Worm (Caenorhabditis elegans): ENCODE data around the gene sqt-3.
A peak's percentile ranks its signal among the peaks of the same experiment; 100 is the strongest.
"Not testable (repeated sequence)": the region's sequence is repeated elsewhere in the genome, so short reads cannot be mapped to it uniquely, and the experiment has no call there.

Gene sqt-3

ce11 chrV:12357632-12358031 is 5.1 kb downstream of the sqt-3 start:
- TF ChIP-seq M03D4.4 (tag; optimal IDR thresholded peaks at IDR 0.05): no peak
- no peak for TF ChIP-seq lsy-2 (tag; optimal IDR thresholded peaks at IDR 0.05)
- no peak for TF ChIP-seq nhr-28 (tag; optimal IDR thresholded peaks at IDR 0.05)
- TF ChIP-seq blmp-1 (tag; optimal IDR thresholded peaks at IDR 0.05): peak; percentile 83
- no peak for TF ChIP-seq pha-4 (tag; optimal IDR thresholded peaks at IDR 0.05)
- TF ChIP-seq bed-3 (GFP tag; optimal IDR thresholded peaks at IDR 0.05): no peak

ce11 chrV:12358347-12358746 is 5.8 kb downstream of the sqt-3 start, which contains the start of gene F23H12.5:
F23H12.5 (plus strand) TSS chrV:12358647.
- TF ChIP-seq ceh-43 (GFP tag; optimal IDR thresholded peaks at IDR 0.05): no peak
- no peak for TF ChIP-seq mls-2 (tag; optimal IDR thresholded peaks at IDR 0.05)
- no peak for TF ChIP-seq mep-1 (tag; optimal IDR thresholded peaks at IDR 0.05)
- TF ChIP-seq lsy-2 (tag; optimal IDR thresholded peaks at IDR 0.05): no peak
- TF ChIP-seq elt-1 (tag; optimal IDR thresholded peaks at IDR 0.05; ENCODE audit: borderline replicate concordance, insufficient read depth): no peak
- TF ChIP-seq blmp-1 (tag; optimal IDR thresholded peaks at IDR 0.05): no peak
- TF ChIP-seq sem-2 (GFP tag; optimal IDR thresholded peaks at IDR 0.05): no peak
- no peak for TF ChIP-seq snpc-4 (tag; optimal IDR thresholded peaks at IDR 0.05)
- TF ChIP-seq elt-3 (tag; optimal IDR thresholded peaks at IDR 0.05): no peak
- no peak for TF ChIP-seq ztf-11 (tag; optimal IDR thresholded peaks at IDR 0.05)
- no peak for TF ChIP-seq lin-13 (tag; optimal IDR thresholded peaks at IDR 0.05)
- no peak for TF ChIP-seq bed-3 (GFP tag; optimal IDR thresholded peaks at IDR 0.05)
- no peak for TF ChIP-seq lin-32 (GFP tag; optimal IDR thresholded peaks at IDR 0.05)
- TF ChIP-seq tbx-8 (GFP tag; optimal IDR thresholded peaks at IDR 0.05): no peak
- no peak for TF ChIP-seq unc-39 (tag; optimal IDR thresholded peaks at IDR 0.05)

- no peak for TF ChIP-seq mls-2 (tag; optimal IDR thresholded peaks at IDR 0.05)
- no peak for TF ChIP-seq zip-8 (tag; optimal IDR thresholded peaks at IDR 0.05)
- no peak for TF ChIP-seq unc-120 (tag; optimal IDR thresholded peaks at IDR 0.05; ENCODE audit: poor library complexity, severe bottlenecking)
- TF ChIP-seq sem-2 (GFP tag; optimal IDR thresholded peaks at IDR 0.05): no peak
- TF ChIP-seq elt-1 (tag; optimal IDR thresholded peaks at IDR 0.05; ENCODE audit: borderline replicate concordance, insufficient read depth): no peak
- no peak for TF ChIP-seq M03D4.4 (tag; optimal IDR thresholded peaks at IDR 0.05)
- TF ChIP-seq tbx-8 (GFP tag; optimal IDR thresholded peaks at IDR 0.05): no peak
Observed at ce11 chrV:12361644-12362043, 9.1 kb downstream of the sqt-3 start, which contains the start of gene fipr-1. fipr-1 (minus strand) TSS chrV:12361744.

- TF ChIP-seq unc-120 (tag; optimal IDR thresholded peaks at IDR 0.05; ENCODE audit: poor library complexity, severe bottlenecking) (no peak), sptf-1 (tag; optimal IDR thresholded peaks at IDR 0.05) (no peak), blmp-1 (tag; optimal IDR thresholded peaks at IDR 0.05) (no peak), mls-2 (tag; optimal IDR thresholded peaks at IDR 0.05) (no peak), ztf-11 (tag; optimal IDR thresholded peaks at IDR 0.05) (no peak), elt-3 (tag; optimal IDR thresholded peaks at IDR 0.05) (no peak), unc-39 (tag; optimal IDR thresholded peaks at IDR 0.05) (no peak), lin-13 (tag; optimal IDR thresholded peaks at IDR 0.05) (no peak), drap-1 (GFP tag; optimal IDR thresholded peaks at IDR 0.05) (no peak), unc-62 (GFP tag; optimal IDR thresholded peaks at IDR 0.05) (no peak)
Observed at ce11 chrV:12365104-12365503, 12.6 kb downstream of the sqt-3 start, which contains the start of gene fipr-2. fipr-2 (plus strand) TSS chrV:12365348.

ce11 chrV:12369437-12369836 is 16.9 kb downstream of the sqt-3 start, which contains the start of gene gcy-13:
gcy-13 (minus strand) TSS chrV:12369537.
- TF ChIP-seq pha-4 (tag; optimal IDR thresholded peaks at IDR 0.05): no peak
- TF ChIP-seq lin-32 (GFP tag; optimal IDR thresholded peaks at IDR 0.05): no peak
- TF ChIP-seq M03D4.4 (tag; optimal IDR thresholded peaks at IDR 0.05): no peak
- no peak for TF ChIP-seq ceh-83 (GFP tag; optimal IDR thresholded peaks at IDR 0.05)

ce11 chrV:12371386-12371785 is 18.8 kb downstream of the sqt-3 start, which contains the start of gene F23H12.7:
F23H12.7 (plus strand) TSS chrV:12371686.
- TF ChIP-seq sem-2 (GFP tag; optimal IDR thresholded peaks at IDR 0.05): no peak
- TF ChIP-seq mls-2 (tag; optimal IDR thresholded peaks at IDR 0.05): no peak
- TF ChIP-seq ceh-39 (tag; optimal IDR thresholded peaks at IDR 0.05): no peak
- TF ChIP-seq unc-39 (tag; optimal IDR thresholded peaks at IDR 0.05): no peak
- no peak for TF ChIP-seq unc-62 (GFP tag; optimal IDR thresholded peaks at IDR 0.05)
- no peak for TF ChIP-seq nhr-12 (tag; optimal IDR thresholded peaks at IDR 0.05)

ce11 chrV:12374252-12374651 is 21.7 kb downstream of the sqt-3 start, which contains the start of gene F23H12.10:
F23H12.10 (minus strand) TSS chrV:12374263.
- TF ChIP-seq flh-1 (GFP tag; optimal IDR thresholded peaks at IDR 0.05); nhr-28 (tag; optimal IDR thresholded peaks at IDR 0.05); ceh-43 (GFP tag; optimal IDR thresholded peaks at IDR 0.05): not testable (repeated sequence)
